Fruit fly (Drosophila melanogaster) whole organism, embryonic: ENCODE measurements around the gene ND-PDSW.

ENCODE experiments used
- ATbp ChIP-seq: fragments of 200-800 bp; sonication (Bioruptor generic); optimal IDR thresholded peaks from 2 replicates; lab custom pipeline; 2017; ENCODE audit warnings: missing biosample characterization, mild to moderate bottlenecking, missing genetic modification characterization, missing genetic modification reagents
- CG6791 ChIP-seq: fragments of 200-800 bp; sonication (Bioruptor generic); IDR thresholded peaks from 3 replicates; pipeline ENCODE4 v1.3.6; 2022; ENCODE audit warnings: missing biosample characterization, missing genetic modification characterization; ENCODE audit not compliant: partially characterized antibody
- Dip3 ChIP-seq: fragments of 200-800 bp; sonication (Bioruptor generic); optimal IDR thresholded peaks from 3 replicates; lab custom pipeline; 2016; ENCODE audit warnings: missing biosample characterization, missing genetic modification characterization

DNA sequence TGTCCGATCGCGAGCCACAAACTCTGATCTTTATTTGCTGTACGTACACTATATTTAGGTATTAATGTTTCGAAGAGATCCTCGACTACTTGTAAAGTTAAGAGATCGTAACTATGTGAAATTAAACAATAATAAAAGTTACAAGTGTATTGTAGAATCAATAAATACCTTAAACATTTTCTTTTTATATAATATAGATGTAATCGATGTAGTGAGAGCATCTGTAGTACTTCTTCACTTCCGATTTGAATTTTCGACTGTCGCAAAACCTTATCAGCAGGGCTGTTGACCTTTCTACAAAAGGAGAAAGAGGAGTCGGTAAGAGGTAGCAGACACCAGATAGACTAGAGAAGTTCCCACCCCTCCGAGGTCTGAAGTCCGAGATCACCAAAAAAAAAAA is 9.2 kb downstream of the ND-PDSW start:
- no peak for TF ChIP-seq CG6791 (GFP tag; lab: Robert Waterston, UW)
- no peak for TF ChIP-seq ATbp
- TF ChIP-seq Dip3 (GFP tag; lab: Kevin White, UChicago), result no peak
